Worm (Caenorhabditis elegans) whole organism, L3 larva: ENCODE results near the gene F54B3.4.

ENCODE experiments used
- R02D3.7 ChIP-seq: fragments of 150-350 bp; optimal IDR thresholded peaks from 2 replicates; lab custom pipeline; 2014; ENCODE audit warnings: missing biosample characterization, missing genetic modification characterization
- aly-2 ChIP-seq: fragments of 150-350 bp; optimal IDR thresholded peaks from 2 replicates; lab custom pipeline; 2014; ENCODE audit warnings: missing biosample characterization, missing genetic modification characterization
- ama-1 ChIP-seq: fragments of 150-350 bp; optimal IDR thresholded peaks from 2 replicates; lab custom pipeline; 2018
- ceh-16 ChIP-seq: sonication (generic microtip); optimal IDR thresholded peaks from 2 replicates; lab custom pipeline; 2017; ENCODE audit warnings: missing biosample characterization, missing genetic modification characterization
- ceh-82 ChIP-seq: fragments of 150-350 bp; optimal IDR thresholded peaks from 2 replicates; lab custom pipeline; 2014; ENCODE audit warnings: missing biosample characterization, missing genetic modification characterization
- daf-12 ChIP-seq: fragments of 150-350 bp; optimal IDR thresholded peaks from 2 replicates; lab custom pipeline; 2014; ENCODE audit warnings: missing biosample characterization, missing genetic modification reagents, missing genetic modification characterization
- egl-5 ChIP-seq: fragments of 150-350 bp; optimal IDR thresholded peaks from 2 replicates; lab custom pipeline; 2017; ENCODE audit warnings: missing biosample characterization, missing genetic modification reagents, missing genetic modification characterization, inconsistent platforms
- elt-1 ChIP-seq: fragments of 150-350 bp; optimal IDR thresholded peaks from 2 replicates; lab custom pipeline; 2014; ENCODE audit warnings: missing biosample characterization, missing genetic modification characterization
- elt-2 ChIP-seq: sonication (generic microtip); optimal IDR thresholded peaks from 2 replicates; lab custom pipeline; 2016; ENCODE audit warnings: missing genetic modification reagents, mild to moderate bottlenecking, missing genetic modification characterization, missing compliant biosample characterization
- elt-3 ChIP-seq, 3 experiments: fragments of 150-350 bp in 1 of 3; sonication (generic microtip) in 2 of 3; optimal IDR thresholded peaks; 2 replicates in 2 of 3; 4 replicates in 1 of 3; lab custom pipeline; 2014 to 2017; ENCODE audit warnings: missing biosample characterization in 3 of 3, missing genetic modification characterization in 3 of 3
- eor-1 ChIP-seq, 2 experiments: fragments of 150-350 bp; optimal IDR thresholded peaks; 2 replicates each; lab custom pipeline; 2014 to 2018; ENCODE audit warnings: missing biosample characterization in 2 of 2, missing genetic modification characterization in 2 of 2
- fkh-2 ChIP-seq: fragments of 150-350 bp; optimal IDR thresholded peaks from 2 replicates; lab custom pipeline; 2014; ENCODE audit warnings: missing biosample characterization, missing genetic modification reagents, missing genetic modification characterization
- fos-1 ChIP-seq: fragments of 150-350 bp; optimal IDR thresholded peaks from 2 replicates; lab custom pipeline; 2014; ENCODE audit warnings: missing biosample characterization, missing genetic modification characterization
- jun-1 ChIP-seq: fragments of 150-350 bp; optimal IDR thresholded peaks from 2 replicates; lab custom pipeline; 2014; ENCODE audit warnings: missing biosample characterization, missing genetic modification reagents, missing genetic modification characterization
- lsy-12 ChIP-seq: sonication (generic microtip); optimal IDR thresholded peaks from 2 replicates; lab custom pipeline; 2016; ENCODE audit warnings: mild to moderate bottlenecking, missing genetic modification characterization, missing compliant biosample characterization
- mdl-1 ChIP-seq: fragments of 150-350 bp; optimal IDR thresholded peaks from 2 replicates; lab custom pipeline; 2014; ENCODE audit warnings: missing biosample characterization, missing genetic modification characterization
- nfya-1 ChIP-seq: sonication (generic microtip); optimal IDR thresholded peaks from 2 replicates; lab custom pipeline; 2017; ENCODE audit warnings: missing genetic modification characterization, mild to moderate bottlenecking, missing compliant biosample characterization, antibody characterized with exemption, moderate library complexity; ENCODE audit not compliant: insufficient read depth
- nhr-11 ChIP-seq: fragments of 150-350 bp; optimal IDR thresholded peaks from 2 replicates; lab custom pipeline; 2014; ENCODE audit warnings: missing biosample characterization, missing genetic modification characterization
- nhr-12 ChIP-seq: fragments of 150-350 bp; optimal IDR thresholded peaks from 2 replicates; lab custom pipeline; 2014; ENCODE audit warnings: missing biosample characterization, missing genetic modification characterization
- nhr-23 ChIP-seq: fragments of 150-350 bp; optimal IDR thresholded peaks from 2 replicates; lab custom pipeline; 2014; ENCODE audit warnings: missing biosample characterization, missing genetic modification reagents, missing genetic modification characterization
- nhr-237 ChIP-seq: fragments of 150-350 bp; optimal IDR thresholded peaks from 2 replicates; lab custom pipeline; 2014; ENCODE audit warnings: missing biosample characterization, missing genetic modification characterization
- nhr-25 ChIP-seq: sonication (generic microtip); optimal IDR thresholded peaks from 2 replicates; lab custom pipeline; 2017; ENCODE audit warnings: missing biosample characterization, missing genetic modification characterization
- nhr-43 ChIP-seq: sonication (generic microtip); optimal IDR thresholded peaks from 2 replicates; lab custom pipeline; 2016; ENCODE audit warnings: mild to moderate bottlenecking, missing genetic modification characterization, missing compliant biosample characterization; ENCODE audit not compliant: poor library complexity, severe bottlenecking
- nhr-77 ChIP-seq: fragments of 150-350 bp; optimal IDR thresholded peaks from 2 replicates; lab custom pipeline; 2014; ENCODE audit warnings: missing biosample characterization, missing genetic modification characterization
- pha-4 ChIP-seq: fragments of 150-350 bp; optimal IDR thresholded peaks from 2 replicates; lab custom pipeline; 2014; ENCODE audit warnings: missing biosample characterization, missing genetic modification reagents, missing genetic modification characterization
- pqm-1 ChIP-seq: fragments of 150-350 bp; optimal IDR thresholded peaks from 2 replicates; lab custom pipeline; 2017; ENCODE audit warnings: missing biosample characterization, missing genetic modification characterization, inconsistent platforms
- sea-2 ChIP-seq: fragments of 150-350 bp; sonication (generic microtip); optimal IDR thresholded peaks from 4 replicates; lab custom pipeline; 2014; ENCODE audit warnings: missing biosample characterization, missing genetic modification reagents, missing genetic modification characterization
- skn-1 ChIP-seq: fragments of 150-350 bp; optimal IDR thresholded peaks from 2 replicates; lab custom pipeline; 2014; ENCODE audit warnings: missing biosample characterization, missing genetic modification characterization
- snpc-4 ChIP-seq: fragments of 150-350 bp; optimal IDR thresholded peaks from 2 replicates; lab custom pipeline; 2014; ENCODE audit warnings: missing biosample characterization, missing genetic modification characterization
- tbx-2 ChIP-seq: sonication (generic microtip); optimal IDR thresholded peaks from 2 replicates; lab custom pipeline; 2016; ENCODE audit warnings: mild to moderate bottlenecking, missing genetic modification characterization, missing compliant biosample characterization
- zag-1 ChIP-seq: fragments of 150-350 bp; optimal IDR thresholded peaks from 2 replicates; lab custom pipeline; 2014; ENCODE audit warnings: missing biosample characterization, missing genetic modification characterization
- ztf-11 ChIP-seq: fragments of 150-350 bp; optimal IDR thresholded peaks from 2 replicates; lab custom pipeline; 2014; ENCODE audit warnings: missing biosample characterization, missing genetic modification characterization
- ztf-4 ChIP-seq: fragments of 150-350 bp; optimal IDR thresholded peaks from 2 replicates; lab custom pipeline; 2014; ENCODE audit warnings: missing biosample characterization, missing genetic modification characterization

F54B3.4 gene

DNA sequence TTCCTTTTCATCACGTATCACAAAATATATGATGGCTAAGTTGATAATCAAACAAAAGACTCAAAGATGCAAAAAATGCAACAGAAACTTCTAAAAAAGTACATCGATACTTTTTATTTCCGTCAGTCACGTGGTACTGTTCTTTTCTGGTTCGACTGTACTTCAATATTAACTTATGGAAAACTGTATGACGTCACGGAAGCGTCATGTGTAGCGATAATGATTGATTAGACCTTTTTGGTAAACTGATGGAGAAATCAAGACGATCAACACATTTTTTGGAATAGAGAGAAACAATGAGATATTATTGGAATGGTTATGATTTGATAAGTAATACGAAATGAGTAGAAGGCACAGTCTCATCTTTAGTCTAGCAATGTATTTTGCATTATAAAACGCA lies 23.3 kb upstream of the F54B3.4 start:
- TF ChIP-seq nhr-12 (tag; lab: Kevin White, UChicago) (no peak), egl-5 (tag; lab: Kevin White, UChicago) (no peak), nhr-25 (peak; percentile 61), elt-3 (tag; optimal IDR thresholded peaks at IDR 0.05; lab: Kevin White, UChicago) (peak in 1 of 3 experiments; percentile 41), pha-4 (no peak), pqm-1 (no peak), nhr-23 (tag; lab: Kevin White, UChicago) (peak; percentile 82), nhr-43 (tag; lab: Kevin White, UChicago) (peak; percentile 28), jun-1 (tag; lab: Kevin White, UChicago) (no peak)
- TF ChIP-seq, all 47 proteins: peak for 4

DNA sequence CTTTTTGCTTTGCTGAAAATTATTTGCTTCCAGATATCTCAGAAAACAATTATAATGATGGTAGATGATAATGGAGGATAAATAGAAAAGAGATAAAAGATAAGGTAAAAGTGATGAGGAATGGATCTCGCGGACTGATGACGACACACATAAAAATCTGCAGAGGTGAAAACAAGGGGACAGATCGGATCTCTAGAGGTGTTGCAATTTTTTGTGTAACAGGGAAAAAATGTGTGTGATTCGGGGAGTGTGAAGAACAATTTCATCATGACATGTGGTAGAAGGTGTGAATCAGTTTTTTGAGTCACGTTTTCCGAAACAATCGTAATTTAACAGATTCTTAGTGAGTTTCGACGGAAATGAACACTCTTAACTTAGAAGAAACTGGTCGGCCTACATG lies 17.9 kb upstream of the F54B3.4 start:
- TF ChIP-seq nfya-1 (tag; lab: Kevin White, UChicago): peak; percentile 24
- TF ChIP-seq nhr-11 (tag; lab: Kevin White, UChicago): no peak
- TF ChIP-seq nhr-25: peak; percentile 23
- peak; percentile 70 for TF ChIP-seq egl-5 (tag; lab: Kevin White, UChicago)

- no peak for TF ChIP-seq lsy-12 (tag; lab: Kevin White, UChicago)
- no peak for TF ChIP-seq sea-2
- TF ChIP-seq daf-12 (tag; lab: Kevin White, UChicago): no peak
- TF ChIP-seq snpc-4 (tag; lab: Kevin White, UChicago): no peak
- TF ChIP-seq elt-3 (tag; optimal IDR thresholded peaks at IDR 0.05; lab: Kevin White, UChicago): no peak
- TF ChIP-seq ztf-11 (tag; lab: Kevin White, UChicago): no peak
- no peak for TF ChIP-seq fkh-2 (tag; lab: Kevin White, UChicago)
Measured at ce11 chrII:10284991-10285390, 14.0 kb upstream of the F54B3.4 start.

DNA sequence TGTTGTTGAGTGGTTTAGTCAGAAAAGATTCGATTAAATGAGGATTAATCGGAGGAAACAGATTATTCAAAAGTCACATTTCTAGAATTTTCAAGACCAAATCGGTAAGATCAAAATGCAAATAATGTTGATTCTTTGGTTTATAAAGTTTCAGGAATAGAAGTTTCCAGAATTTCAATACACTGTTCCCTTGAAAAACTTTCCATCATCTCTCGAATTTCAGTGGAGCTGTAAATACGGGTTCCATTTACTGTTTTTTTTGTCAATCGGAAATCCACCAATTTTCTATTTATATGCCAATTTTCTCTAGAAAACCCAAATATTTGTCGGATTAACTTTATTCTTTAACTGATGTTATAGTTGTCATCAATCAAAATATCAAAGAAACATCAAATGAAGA lies 12.2 kb upstream of the F54B3.4 start:
- TF ChIP-seq daf-12 (tag; lab: Kevin White, UChicago) (no peak), ceh-16 (tag; lab: Kevin White, UChicago) (no peak)

- TF ChIP-seq nhr-43 (tag; lab: Kevin White, UChicago) (no peak), pqm-1 (peak; percentile 82), elt-2 (peak; percentile 75)
Measured at ce11 chrII:10281674-10282073, 10.7 kb upstream of the F54B3.4 start.

- TF ChIP-seq ceh-82 (tag; lab: Kevin White, UChicago): no peak
- TF ChIP-seq aly-2 (tag; lab: Kevin White, UChicago): no peak
- no peak for TF ChIP-seq nhr-237 (tag; lab: Kevin White, UChicago)
Measured at ce11 chrII:10279561-10279960, 8.6 kb upstream of the F54B3.4 start, which contains the start of gene ZK971.1. Gene ZK971.1, minus strand, starts transcription at chrII:10279661.

DNA sequence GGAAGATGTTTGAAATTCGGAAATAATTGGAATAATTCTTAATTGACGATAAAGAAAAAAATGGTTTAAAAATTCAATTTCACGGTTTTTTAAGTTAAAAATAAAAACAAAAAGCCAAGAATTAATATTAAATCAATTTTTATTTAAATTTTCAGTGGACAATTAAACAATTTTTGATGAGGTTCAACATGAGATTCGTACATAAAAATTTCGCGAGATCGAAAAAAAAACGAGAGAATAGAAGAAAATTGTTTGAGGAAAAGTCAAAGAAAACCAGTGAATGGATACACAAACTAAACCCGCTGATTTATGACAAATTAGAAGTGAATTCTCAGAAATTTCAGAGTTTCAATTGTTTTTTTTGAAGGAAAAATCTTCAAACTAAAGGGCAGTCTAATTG lies 941 bp downstream of the F54B3.4 start, which contains the start of gene F54B3.2:
F54B3.2 (minus strand) TSS at position 101 of the 400 bp plus-strand sequence.
- no peak for TF ChIP-seq zag-1 (tag; lab: Kevin White, UChicago)
- no peak for TF ChIP-seq eor-1 (tag; optimal IDR thresholded peaks at IDR 0.05; lab: Kevin White, UChicago)
- TF ChIP-seq ztf-4 (tag; lab: Kevin White, UChicago): no peak
- no peak for TF ChIP-seq nhr-77 (tag; lab: Kevin White, UChicago)

DNA sequence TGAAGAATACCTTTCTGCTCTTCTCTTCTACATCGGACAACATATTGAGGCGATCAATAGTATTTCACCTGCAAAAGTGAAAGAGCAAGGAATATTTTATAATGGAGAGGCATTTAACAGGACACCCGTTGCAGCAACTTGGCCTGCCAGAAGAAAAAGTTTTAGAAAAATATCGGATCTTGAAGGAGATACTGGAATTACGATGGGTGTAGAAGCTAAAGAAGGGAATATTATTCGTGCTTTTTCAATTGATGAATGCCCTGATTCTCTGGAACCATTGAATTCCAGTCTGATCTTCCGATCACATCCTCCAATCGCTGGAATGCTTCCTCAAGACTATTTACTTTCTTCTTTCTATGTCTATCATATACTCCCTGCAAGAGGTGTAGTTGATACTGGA lies 9.7 kb downstream of the F54B3.4 start:
- no peak for TF ChIP-seq fkh-2 (tag; lab: Kevin White, UChicago)
- no peak for TF ChIP-seq snpc-4 (tag; lab: Kevin White, UChicago)
- TF ChIP-seq lsy-12 (tag; lab: Kevin White, UChicago): no peak
- TF ChIP-seq ama-1: no peak
- TF ChIP-seq zag-1 (tag; lab: Kevin White, UChicago): no peak
- no peak for TF ChIP-seq skn-1
- no peak for TF ChIP-seq R02D3.7
- TF ChIP-seq tbx-2 (tag; lab: Kevin White, UChicago): no peak
- no peak for TF ChIP-seq ztf-4 (tag; lab: Kevin White, UChicago)
- TF ChIP-seq egl-5 (tag; lab: Kevin White, UChicago): no peak
- TF ChIP-seq ztf-11 (tag; lab: Kevin White, UChicago): no peak
- no peak for TF ChIP-seq sea-2
- no peak for TF ChIP-seq elt-1 (tag; lab: Kevin White, UChicago)
- no peak for TF ChIP-seq pqm-1
- no peak for TF ChIP-seq ceh-82 (tag; lab: Kevin White, UChicago)
- TF ChIP-seq mdl-1: no peak
- TF ChIP-seq nhr-12 (tag; lab: Kevin White, UChicago): no peak
- TF ChIP-seq fos-1 (tag; lab: Kevin White, UChicago): no peak
